Worm (Caenorhabditis elegans): ENCODE measurements around the gene T01C1.4.

DNA sequence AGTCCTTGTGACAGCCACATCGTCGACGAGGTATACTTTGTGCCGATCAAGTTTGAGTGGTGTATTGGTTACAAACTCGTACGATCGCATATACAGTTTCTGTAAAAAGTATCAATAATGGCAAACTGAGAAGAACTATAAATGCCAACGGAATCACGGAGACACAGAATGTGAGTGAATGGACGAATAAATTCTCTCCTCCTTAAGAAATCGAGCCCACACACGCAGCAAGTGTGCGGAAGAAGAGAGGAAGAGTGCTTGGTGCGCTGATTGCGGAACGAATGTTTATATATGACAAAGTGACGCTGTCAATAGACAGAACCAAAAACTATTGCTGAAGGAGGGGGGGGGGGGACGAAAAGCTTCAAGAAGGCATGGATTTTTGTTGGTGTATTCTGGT lies 5.2 kb downstream of the T01C1.4 start, which contains the start of gene rhgf-1:
- no peak for TF ChIP-seq egl-27 (tag; optimal IDR thresholded peaks at IDR 0.05)
- no peak for TF ChIP-seq ama-1 (optimal IDR thresholded peaks at IDR 0.05)
- TF ChIP-seq fos-1 (tag; optimal IDR thresholded peaks at IDR 0.05), result no peak
- no peak for TF ChIP-seq R02D3.7 (tag; optimal IDR thresholded peaks at IDR 0.05)
- TF ChIP-seq peb-1 (tag; optimal IDR thresholded peaks at IDR 0.05), result no peak

All from whole organism, L2 larva.